Fruit fly (Drosophila melanogaster) Kc167 (cell line): ENCODE results near the gene dmGlut.

Source experiments
- Myc ChIP-seq: fragments of >200 bp; optimal IDR thresholded peaks from 2 replicates; lab custom pipeline; 2017; ENCODE audit warnings: missing external identifiers
- Sin3A ChIP-seq: fragments of >200 bp; optimal IDR thresholded peaks from 2 replicates; lab custom pipeline; 2018; ENCODE audit warnings: missing external identifiers
- h ChIP-seq: fragments of >200 bp; optimal IDR thresholded peaks from 3 replicates; lab custom pipeline; 2018; ENCODE audit warnings: missing external identifiers
- insv ChIP-seq: fragments of >200 bp; optimal IDR thresholded peaks from 3 replicates; lab custom pipeline; 2018; ENCODE audit warnings: missing external identifiers
- psq ChIP-seq: fragments of >200 bp; optimal IDR thresholded peaks from 2 replicates; lab custom pipeline; 2017; ENCODE audit warnings: missing external identifiers
- ttk ChIP-seq: sonication (Bioruptor generic); optimal IDR thresholded peaks from 2 replicates; lab custom pipeline; 2017; ENCODE audit warnings: missing external identifiers

The dmGlut gene

DNA sequence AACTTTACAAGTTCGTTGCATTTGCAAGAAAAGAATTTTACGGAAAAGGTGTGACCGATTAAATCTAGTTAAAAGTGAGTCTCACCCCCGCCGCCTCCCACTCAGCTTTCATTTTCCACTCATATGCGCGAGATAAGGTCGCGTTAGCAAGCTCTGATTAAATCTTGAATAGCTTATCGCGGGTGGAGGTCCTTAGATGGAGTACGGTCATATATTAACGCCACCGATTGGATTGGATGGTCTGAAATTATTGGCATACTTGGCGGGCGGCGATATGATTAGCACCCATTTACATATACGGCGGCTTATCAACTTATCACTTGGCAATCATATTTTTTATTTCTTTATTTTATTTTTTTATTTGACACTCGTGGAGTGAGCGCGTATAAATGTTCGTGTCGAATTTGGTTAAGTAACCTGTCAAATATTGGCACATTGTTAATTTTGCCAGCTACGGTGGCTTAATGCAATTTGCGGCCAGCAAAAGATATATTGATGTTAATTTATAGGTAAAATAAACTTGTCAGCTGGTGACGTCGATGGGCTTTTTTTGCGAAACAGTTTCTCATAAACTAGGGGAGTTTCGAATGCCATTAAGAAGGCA, 2.5 kb downstream of the dmGlut start:
- TF ChIP-seq Myc (no peak), ttk (no peak), psq (lab: Kevin White, UChicago) (no peak), insv (no peak), Sin3A (lab: Kevin White, UChicago) (no peak), h (lab: Kevin White, UChicago) (no peak)

DNA sequence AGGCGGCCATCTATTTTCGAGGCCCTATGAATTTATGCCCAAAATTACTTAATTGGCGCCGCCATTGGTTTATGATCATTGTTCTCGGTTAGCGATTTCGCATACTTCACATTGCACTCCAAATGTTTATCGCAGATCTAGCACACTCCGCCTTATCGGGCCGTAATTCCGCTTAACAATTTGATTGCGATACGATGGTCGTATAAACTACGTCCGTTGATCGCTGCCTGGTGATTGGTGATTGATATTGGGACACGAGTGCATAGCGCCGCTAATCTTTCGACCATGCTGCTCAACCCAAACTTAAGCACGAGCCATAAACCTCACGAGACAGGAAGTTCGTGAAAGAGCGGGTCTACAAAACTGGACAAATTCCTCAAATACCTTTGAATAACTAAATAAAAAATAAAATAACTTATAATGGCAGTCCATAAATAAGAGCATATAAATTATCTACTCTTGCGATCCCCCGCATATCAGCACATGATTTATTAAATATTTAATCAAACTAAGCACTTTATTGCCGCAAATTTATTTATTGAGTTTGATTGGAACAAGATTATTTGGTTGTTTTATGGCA, 3.4 kb downstream of the dmGlut start:
- no peak for TF ChIP-seq psq (lab: Kevin White, UChicago)
- TF ChIP-seq insv, result no peak

DNA sequence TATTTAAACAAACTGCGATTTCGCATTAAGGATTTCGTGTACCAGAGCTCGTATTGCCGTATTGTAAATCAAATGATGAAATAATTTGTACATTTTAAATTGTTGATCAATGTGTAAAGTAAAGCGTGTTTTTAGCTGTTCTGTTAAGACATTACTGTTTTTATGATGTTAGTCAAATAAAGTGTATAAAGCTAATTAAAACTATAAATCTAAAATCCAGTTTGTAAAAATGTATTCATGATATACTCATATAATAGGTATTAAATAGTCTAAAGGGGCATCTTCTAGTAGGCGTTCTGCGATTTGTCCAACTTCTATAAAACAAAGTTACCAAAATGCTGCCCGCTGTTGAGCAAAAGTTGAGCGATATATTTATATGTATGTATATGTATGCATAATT, 6.7 kb downstream of the dmGlut start, which contains the start of gene CG18788:
Gene CG18788, plus strand, starts transcription at position 301 of the 400 bp plus-strand sequence.
- no peak for TF ChIP-seq h (lab: Kevin White, UChicago)
- TF ChIP-seq Myc, result no peak
- no peak for TF ChIP-seq ttk
- TF ChIP-seq Sin3A (lab: Kevin White, UChicago), result no peak
- TF ChIP-seq psq (lab: Kevin White, UChicago), result no peak
- TF ChIP-seq insv, result no peak

DNA sequence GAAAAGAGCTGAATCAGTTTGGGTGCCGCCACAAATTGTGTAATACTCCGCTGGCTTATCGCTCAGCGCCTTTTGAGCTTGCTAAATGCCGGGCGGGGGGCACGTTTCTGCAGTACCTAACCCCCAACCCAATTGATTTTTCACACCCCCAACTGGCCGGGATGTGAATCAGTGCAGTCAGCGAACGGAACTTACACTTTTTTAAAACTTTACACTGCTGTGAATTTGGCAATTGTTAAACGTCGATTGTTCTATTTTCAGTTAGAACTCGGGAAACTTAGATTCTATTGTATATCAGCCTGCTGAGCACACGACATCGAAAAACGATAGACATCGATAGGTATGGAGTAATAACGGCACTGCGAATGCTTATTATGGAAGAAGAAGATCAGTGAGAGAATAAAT, 10.9 kb downstream of the dmGlut start, which contains the start of gene Tom70:
Gene Tom70, minus strand, starts transcription at position 335 of the 405 bp plus-strand sequence.
- no peak for TF ChIP-seq psq (lab: Kevin White, UChicago)
- no peak for TF ChIP-seq Myc
- TF ChIP-seq Sin3A (lab: Kevin White, UChicago), result no peak
- TF ChIP-seq ttk, result no peak
- TF ChIP-seq h (lab: Kevin White, UChicago), result no peak
- no peak for TF ChIP-seq insv

DNA sequence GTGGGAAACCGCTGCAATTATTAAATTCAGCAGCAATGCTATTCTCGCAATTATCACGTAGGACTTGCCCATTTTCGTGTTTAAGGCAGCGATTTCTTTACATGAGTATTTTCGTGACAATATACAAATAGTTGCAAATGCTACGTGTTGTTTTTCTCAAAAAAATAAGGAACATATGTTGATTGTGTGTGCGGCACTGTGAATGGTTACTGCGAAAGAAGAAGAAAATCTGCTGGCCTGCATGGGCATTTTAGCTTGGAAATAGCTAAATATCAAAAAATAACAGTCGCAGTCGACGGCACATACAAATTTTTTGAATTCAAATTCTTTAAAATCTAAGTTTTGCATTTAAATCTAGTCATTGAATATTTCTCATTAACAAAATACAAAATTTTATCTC, 13.3 kb downstream of the dmGlut start, which contains the start of gene CG6766:
Gene CG6766, minus strand, starts transcription at position 180 of the 400 bp plus-strand sequence.
- no peak for TF ChIP-seq h (lab: Kevin White, UChicago)

DNA sequence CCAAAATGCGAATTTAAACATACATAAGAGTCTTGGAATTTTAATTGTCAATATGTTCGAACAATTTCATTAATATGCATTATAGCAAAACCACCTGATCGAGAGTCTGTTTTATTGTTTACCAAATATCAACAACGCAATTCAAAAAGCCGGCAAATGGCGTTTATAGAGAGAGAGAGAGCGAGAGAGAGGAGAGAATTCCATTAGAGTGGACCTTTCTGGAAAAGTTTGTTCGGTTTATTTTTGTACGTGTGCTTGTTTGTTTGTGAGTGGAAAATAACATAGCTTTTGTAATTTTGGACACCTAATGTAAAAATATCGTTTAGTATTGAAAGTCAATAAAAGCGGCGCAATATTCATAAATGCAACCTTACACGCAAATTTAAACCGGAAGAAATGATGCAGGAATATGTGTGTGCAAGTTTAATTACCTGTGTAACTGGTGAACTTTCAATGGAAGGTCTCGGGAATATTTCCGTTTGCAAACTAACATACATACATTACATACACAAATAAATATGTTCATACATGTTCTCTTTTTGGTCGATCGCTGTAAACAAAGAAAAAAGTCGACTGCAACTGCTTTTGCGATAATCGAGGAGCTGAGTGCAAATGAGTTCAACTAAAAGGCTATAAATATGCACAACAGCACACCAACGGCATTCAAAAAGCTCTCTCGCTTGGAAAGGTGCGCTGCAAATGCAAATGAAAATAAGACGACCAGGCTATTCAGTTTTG, 17.5 kb downstream of the dmGlut start, which contains the start of gene CG6785:
Gene CG6785, minus strand, starts transcription at position 588 of the 738 bp plus-strand sequence.
- TF ChIP-seq Myc (no peak), insv (no peak), Sin3A (lab: Kevin White, UChicago) (no peak), ttk (no peak)

DNA sequence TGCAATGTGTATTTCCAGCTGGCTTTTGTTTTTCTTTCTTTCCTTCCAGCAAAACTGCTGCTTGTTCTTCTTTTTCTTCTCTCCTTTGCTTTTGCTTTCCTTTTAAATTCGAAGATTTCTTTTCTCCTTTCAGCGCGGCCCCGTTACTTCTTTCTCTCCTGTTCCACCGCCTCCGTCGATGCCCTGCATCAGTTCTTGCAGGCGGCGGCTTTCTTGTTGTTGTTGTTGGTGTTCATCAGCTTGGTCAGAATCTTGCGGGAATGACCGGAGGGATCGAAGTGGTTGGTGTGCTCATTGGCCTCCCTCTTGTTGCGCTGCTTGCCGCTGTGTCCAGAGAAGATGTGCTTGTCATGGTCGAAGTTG, 18.3 kb downstream of the dmGlut start:
- no peak for TF ChIP-seq insv
- no peak for TF ChIP-seq Sin3A (lab: Kevin White, UChicago)
- no peak for TF ChIP-seq ttk
- TF ChIP-seq Myc, result no peak
- no peak for TF ChIP-seq h (lab: Kevin White, UChicago)
- no peak for TF ChIP-seq psq (lab: Kevin White, UChicago)

DNA sequence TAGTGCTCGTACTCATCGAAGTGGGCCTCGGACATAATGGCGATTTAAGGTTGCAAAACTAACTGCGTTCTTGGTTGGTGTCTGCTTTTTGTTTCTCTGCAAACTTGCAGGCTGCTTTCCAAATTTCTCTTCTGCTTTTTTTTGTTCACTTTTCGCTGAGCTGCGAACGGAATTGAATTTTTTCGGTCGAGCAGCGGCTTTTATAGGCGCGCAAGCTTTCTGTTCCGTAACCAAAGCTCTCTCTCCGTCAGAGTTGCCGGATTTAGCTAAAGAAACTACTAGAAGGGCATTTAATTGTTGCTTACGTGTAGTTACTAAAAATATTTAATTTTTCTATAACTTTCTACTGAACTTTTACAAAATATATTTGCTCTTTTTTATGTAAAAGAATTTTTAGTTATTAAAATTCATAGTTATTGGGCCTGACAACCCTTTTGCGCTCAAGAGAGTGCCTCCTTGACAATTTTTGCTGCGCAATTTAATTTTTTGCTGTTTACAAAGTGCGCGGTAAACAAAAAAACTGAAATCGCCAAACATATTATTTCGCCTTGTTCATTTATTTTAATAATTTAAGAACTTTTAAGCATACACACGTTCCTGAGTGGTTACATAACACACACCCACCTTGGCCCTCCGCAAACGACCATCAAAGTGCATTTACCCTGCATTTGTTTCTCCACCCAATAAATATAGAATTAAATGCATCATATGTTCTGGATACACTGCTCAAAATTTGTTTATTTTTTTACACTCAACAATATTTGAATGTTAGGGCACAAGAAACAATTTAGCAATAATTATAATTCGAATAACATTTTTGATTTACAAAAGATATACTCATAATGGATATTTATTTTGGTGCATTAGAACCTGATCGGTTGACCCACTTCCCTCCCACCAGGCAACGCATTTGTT, 19.0 kb downstream of the dmGlut start, which contains the start of gene CG6770:
Gene CG6770, minus strand, starts transcription at position 178 of the 915 bp plus-strand sequence.
- TF ChIP-seq insv, result no peak
- TF ChIP-seq Sin3A (lab: Kevin White, UChicago), result no peak
- no peak for TF ChIP-seq h (lab: Kevin White, UChicago)
- TF ChIP-seq psq (lab: Kevin White, UChicago), result no peak
- no peak for TF ChIP-seq ttk
- no peak for TF ChIP-seq Myc

DNA sequence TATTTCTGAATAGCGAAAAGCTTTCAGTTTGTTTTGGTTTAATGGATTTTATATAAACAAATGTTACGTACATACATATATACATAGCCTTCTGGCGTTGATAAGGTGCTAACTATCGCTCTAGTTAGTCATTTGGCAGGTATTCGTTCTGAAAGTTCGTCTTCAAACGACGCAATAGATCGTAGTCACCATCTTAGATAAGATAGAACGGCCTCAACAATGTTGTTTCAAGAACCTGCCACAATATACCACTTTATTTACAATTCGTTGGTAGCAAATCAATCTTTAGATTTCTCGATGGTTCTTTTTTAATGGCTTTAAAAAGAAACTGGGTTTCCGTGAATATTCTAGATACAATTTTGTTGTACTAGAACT, 19.6 kb downstream of the dmGlut start:
- TF ChIP-seq ttk (no peak), h (lab: Kevin White, UChicago) (no peak), psq (lab: Kevin White, UChicago) (no peak), Sin3A (lab: Kevin White, UChicago) (no peak), insv (no peak), Myc (no peak)

DNA sequence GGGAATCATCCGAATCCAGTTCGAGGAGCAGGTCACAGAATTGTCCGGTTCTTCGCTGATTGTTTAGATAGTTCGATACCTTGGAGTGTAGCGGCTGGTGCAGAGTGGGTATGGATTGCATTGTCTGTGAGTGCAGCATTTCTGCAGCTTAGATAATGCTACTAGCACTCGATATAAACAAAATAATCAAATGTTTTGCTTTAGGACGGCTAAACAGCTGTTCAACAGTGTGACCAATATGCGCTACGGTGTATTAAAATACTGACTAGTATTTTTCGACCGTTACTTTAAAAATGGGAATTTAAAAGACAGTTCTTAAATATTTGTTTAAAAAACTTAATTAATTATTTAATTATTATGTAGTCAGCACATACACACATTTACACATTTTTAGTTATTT, 21.5 kb downstream of the dmGlut start, which contains the start of gene Plzf:
Gene Plzf, minus strand, starts transcription at position 196 of the 400 bp plus-strand sequence.
- TF ChIP-seq insv, result no peak
- no peak for TF ChIP-seq psq (lab: Kevin White, UChicago)
- no peak for TF ChIP-seq ttk
- TF ChIP-seq Sin3A (lab: Kevin White, UChicago), result no peak
- TF ChIP-seq h (lab: Kevin White, UChicago), result no peak
- TF ChIP-seq Myc, result no peak

DNA sequence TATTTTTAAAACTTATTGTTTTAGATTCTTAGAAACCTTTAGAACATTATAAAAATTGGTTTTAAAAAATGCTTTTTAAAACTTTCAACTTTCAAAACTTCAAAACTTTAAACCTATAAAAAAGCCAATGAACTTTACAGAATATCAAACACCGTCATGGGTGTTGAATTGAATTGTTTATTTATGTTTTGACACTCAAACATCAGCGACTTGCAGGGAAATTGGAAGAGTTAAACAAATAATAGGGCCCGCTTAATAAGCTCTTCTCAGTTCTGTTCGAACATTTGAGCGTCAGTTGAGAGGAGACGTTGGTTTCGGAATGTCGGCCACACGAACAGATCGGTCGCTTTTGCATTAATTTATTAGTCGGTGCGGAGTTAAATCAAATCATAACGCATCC, 21.9 kb downstream of the dmGlut start, which contains the start of gene PLCXD:
Gene PLCXD, plus strand, starts transcription at position 286 of the 400 bp plus-strand sequence.
- no peak for TF ChIP-seq Myc
- TF ChIP-seq Sin3A (lab: Kevin White, UChicago), result no peak
- no peak for TF ChIP-seq h (lab: Kevin White, UChicago)
- no peak for TF ChIP-seq psq (lab: Kevin White, UChicago)
- no peak for TF ChIP-seq ttk
- no peak for TF ChIP-seq insv

DNA sequence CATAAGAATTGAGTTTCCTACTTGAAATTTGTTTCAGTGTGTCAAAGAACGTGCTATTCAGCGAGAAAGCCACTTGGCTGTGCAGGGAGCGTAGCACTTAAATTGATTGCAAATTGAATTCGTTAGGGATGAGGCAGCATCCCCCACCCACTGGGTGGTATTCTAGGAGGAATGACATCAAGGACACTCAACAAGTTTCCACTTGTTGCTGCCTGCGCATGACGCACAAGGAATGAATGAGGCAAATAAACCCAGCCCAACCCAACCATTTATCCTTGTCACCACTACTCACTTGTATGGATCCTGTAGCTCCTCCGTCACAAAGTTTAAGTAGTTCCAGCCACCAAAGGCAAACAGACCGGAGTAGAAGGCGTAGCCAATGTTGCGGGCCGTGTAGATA, 26.1 kb downstream of the dmGlut start:
- TF ChIP-seq Myc (no peak), Sin3A (lab: Kevin White, UChicago) (no peak), h (lab: Kevin White, UChicago) (no peak), insv (no peak), ttk (no peak), psq (lab: Kevin White, UChicago) (no peak)
